Fruit fly (Drosophila melanogaster) Kc167 (cell line): ENCODE measurements around the gene Cyp12c1.

Experiments used
- h ChIP-seq: fragments of >200 bp; optimal IDR thresholded peaks from 3 replicates; lab custom pipeline; 2018; ENCODE audit warnings: missing external identifiers
- insv ChIP-seq: fragments of >200 bp; optimal IDR thresholded peaks from 3 replicates; lab custom pipeline; 2018; ENCODE audit warnings: missing external identifiers
- ttk ChIP-seq: sonication (Bioruptor generic); optimal IDR thresholded peaks from 2 replicates; lab custom pipeline; 2017; ENCODE audit warnings: missing external identifiers

- TF ChIP-seq insv (no peak), h (lab: Kevin White, UChicago) (no peak), ttk (lab: Kevin White, UChicago) (no peak)
Measured at dm6 chr3L:18693887-18694286, 7.8 kb upstream of the Cyp12c1 start, which contains the start of gene CG6893.
